Fruit fly (Drosophila melanogaster) whole organism, wandering third instar larva: Measurements from ENCODE around the gene lwr.
A peak's percentile ranks its signal among the peaks of the same experiment; 100 is the strongest.

Source experiments
- Abd-B ChIP-seq: fragments of >200 bp; optimal IDR thresholded peaks from 2 replicates; lab custom pipeline; 2017; ENCODE audit warnings: missing biosample characterization, missing genetic modification characterization
- CG9705 ChIP-seq: fragments of 200-800 bp; sonication (Bioruptor generic); optimal IDR thresholded peaks from 2 replicates; lab custom pipeline; 2018; ENCODE audit warnings: missing biosample characterization, mild to moderate bottlenecking, missing genetic modification characterization
- Hr83 ChIP-seq: fragments of 200-300 bp; sonication (Bioruptor generic); optimal IDR thresholded peaks from 2 replicates; lab custom pipeline; 2016; ENCODE audit warnings: missing biosample characterization, mild to moderate bottlenecking, missing genetic modification characterization, moderate library complexity; ENCODE audit not compliant: poor library complexity, severe bottlenecking
- Rel ChIP-seq, 2 experiments: fragments of 200-800 bp; sonication (Bioruptor generic) in 1 of 2; optimal IDR thresholded peaks; 2 replicates in 1 of 2; 3 replicates in 1 of 2; lab custom pipeline; 2016 to 2019; ENCODE audit warnings: mild to moderate bottlenecking in 2 of 2, missing biosample characterization in 2 of 2, missing genetic modification characterization in 2 of 2, moderate library complexity in 1 of 2
- Sp1 ChIP-seq: fragments of 200-800 bp; sonication (Bioruptor generic); optimal IDR thresholded peaks from 3 replicates; lab custom pipeline; 2019; ENCODE audit warnings: missing biosample characterization, mild to moderate bottlenecking, missing genetic modification characterization, moderate library complexity
- ey ChIP-seq: fragments of 200-800 bp; sonication (Bioruptor generic); optimal IDR thresholded peaks from 2 replicates; lab custom pipeline; 2016; ENCODE audit warnings: missing biosample characterization, missing genetic modification characterization
- fru ChIP-seq: fragments of 200-800 bp; sonication (Bioruptor generic); optimal IDR thresholded peaks from 3 replicates; lab custom pipeline; 2016; ENCODE audit warnings: missing biosample characterization, mild to moderate bottlenecking, missing genetic modification characterization
- psq ChIP-seq: fragments of 200-800 bp; sonication (Bioruptor generic); optimal IDR thresholded peaks from 3 replicates; lab custom pipeline; 2017; ENCODE audit warnings: missing biosample characterization, mild to moderate bottlenecking, missing genetic modification characterization, moderate library complexity
- sv ChIP-seq: fragments of 200-800 bp; sonication (Bioruptor generic); optimal IDR thresholded peaks from 3 replicates; lab custom pipeline; 2016; ENCODE audit warnings: missing biosample characterization, missing genetic modification characterization

- TF ChIP-seq fru (GFP tag; lab: Kevin White, UChicago), result peak; percentile 69
- no peak for TF ChIP-seq Abd-B (GFP tag; lab: Kevin White, UChicago)
- TF ChIP-seq sv (GFP tag; lab: Kevin White, UChicago), result peak; percentile 5
- peak; percentile 81 for TF ChIP-seq Hr83 (GFP tag; lab: Kevin White, UChicago)
- peak; percentile 74 for TF ChIP-seq Rel (GFP tag; optimal IDR thresholded peaks at IDR 0.05; lab: Kevin White, UChicago)
- peak; percentile 82 for TF ChIP-seq Rel (tag; optimal IDR thresholded peaks at IDR 0.05; lab: Kevin White, UChicago)
- peak; percentile 82 for TF ChIP-seq psq (GFP tag; lab: Kevin White, UChicago)
- no peak for TF ChIP-seq ey (GFP tag; lab: Kevin White, UChicago)
- peak; percentile 68 for TF ChIP-seq CG9705 (GFP tag; lab: Kevin White, UChicago)
- TF ChIP-seq Sp1 (GFP tag; lab: Kevin White, UChicago), result peak; percentile 86
Measured at dm6 chr2L:510534-511014, 31.8 kb downstream of the lwr start.
